Fruit fly (Drosophila melanogaster): ENCODE measurements around the gene CG7370.

- TF ChIP-seq CG12605 (GFP tag; IDR thresholded peaks at IDR 0.05) (no peak), EcR (GFP tag; optimal IDR thresholded peaks at IDR 0.05) (no peak), Ets98B (GFP tag; IDR thresholded peaks at IDR 0.05) (no peak), CG8159 (tag; optimal IDR thresholded peaks at IDR 0.05) (no peak), CG17806 (tag; optimal IDR thresholded peaks at IDR 0.05) (no peak)
Observed at dm6 chr3L:21731104-21731600, 38.5 kb upstream of the CG7370 start, which contains the start of gene CG14569.

All from whole organism, pupa.